Worm (Caenorhabditis elegans) whole organism, L3 larva: Measurements from ENCODE around the gene nstp-9.

Source experiments
- ZK546.5 ChIP-seq: sonication (generic microtip); optimal IDR thresholded peaks from 2 replicates; lab custom pipeline; 2017; ENCODE audit warnings: missing biosample characterization, missing genetic modification characterization
- jun-1 ChIP-seq: fragments of 150-350 bp; optimal IDR thresholded peaks from 2 replicates; lab custom pipeline; 2014; ENCODE audit warnings: missing biosample characterization, missing genetic modification reagents, missing genetic modification characterization
- mdl-1 ChIP-seq: fragments of 150-350 bp; optimal IDR thresholded peaks from 2 replicates; lab custom pipeline; 2014; ENCODE audit warnings: missing biosample characterization, missing genetic modification characterization
- pqm-1 ChIP-seq: fragments of 150-350 bp; optimal IDR thresholded peaks from 2 replicates; lab custom pipeline; 2017; ENCODE audit warnings: missing biosample characterization, missing genetic modification characterization, inconsistent platforms
- snpc-4 ChIP-seq: fragments of 150-350 bp; optimal IDR thresholded peaks from 2 replicates; lab custom pipeline; 2014; ENCODE audit warnings: missing biosample characterization, missing genetic modification characterization
- ztf-4 ChIP-seq: fragments of 150-350 bp; optimal IDR thresholded peaks from 2 replicates; lab custom pipeline; 2014; ENCODE audit warnings: missing biosample characterization, missing genetic modification characterization

DNA sequence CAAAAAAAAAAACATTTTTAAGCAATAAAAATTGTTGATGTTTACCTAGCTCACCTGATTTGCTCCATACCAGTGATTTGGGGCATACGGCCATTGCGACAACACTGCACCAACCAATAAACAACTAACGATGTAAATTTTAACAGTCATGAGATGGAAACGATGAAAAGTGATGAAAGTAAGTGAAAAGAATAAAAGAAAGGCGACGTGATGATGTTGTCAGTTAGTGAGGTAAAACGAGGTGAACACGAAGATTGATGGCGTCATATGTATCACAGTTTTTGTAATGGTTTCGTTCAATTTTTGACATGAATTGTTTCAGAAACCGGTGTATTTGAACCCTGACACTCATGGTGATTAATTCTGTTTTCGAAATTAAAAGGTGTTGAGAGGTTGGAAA lies 31.7 kb upstream of the nstp-9 start, which contains the start of gene K09C8.7:
- TF ChIP-seq ZK546.5 (no peak), mdl-1 (no peak), pqm-1 (tag; lab: Kevin White, UChicago) (no peak), jun-1 (tag; lab: Kevin White, UChicago) (no peak), ztf-4 (tag; lab: Kevin White, UChicago) (no peak), snpc-4 (tag; lab: Kevin White, UChicago) (no peak)
